Fruit fly (Drosophila melanogaster): Measurements from ENCODE around the gene CCT2.
A peak's percentile ranks its signal among the peaks of the same experiment; 100 is the strongest.

CCT2 gene

dm6 chrX:9047725-9048384 lies 41.5 kb upstream of the CCT2 start (continued):
- TF ChIP-seq al (GFP tag; IDR thresholded peaks at IDR 0.05) (no peak), CG18599 (GFP tag; optimal IDR thresholded peaks at IDR 0.05) (peak; percentile 1), ERR (GFP tag; optimal IDR thresholded peaks at IDR 0.05) (no peak), CG11093 (GFP tag; IDR thresholded peaks at IDR 0.05) (peak; percentile 44; the same call in 1 of the 3 replicates), CG4730 (GFP tag; IDR thresholded peaks at IDR 0.05) (no peak), fu2 (GFP tag; optimal IDR thresholded peaks at IDR 0.05) (no peak), eve (GFP tag; optimal IDR thresholded peaks at IDR 0.05) (no peak), CG12104 (GFP tag; optimal IDR thresholded peaks at IDR 0.05) (no peak), Hsf (GFP tag; optimal IDR thresholded peaks at IDR 0.05) (peak; percentile 54), Mad (GFP tag; optimal IDR thresholded peaks at IDR 0.05) (peak; percentile 20), jumu (GFP tag; optimal IDR thresholded peaks at IDR 0.05) (no peak), Trl (optimal IDR thresholded peaks at IDR 0.05) (peak in 1 of 2 experiments; percentile 8), Trl (GFP tag; optimal IDR thresholded peaks at IDR 0.05) (no peak), CG4617 (GFP tag; optimal IDR thresholded peaks at IDR 0.05; ENCODE audit: borderline replicate concordance) (no peak), Myb (GFP tag; optimal IDR thresholded peaks at IDR 0.05) (no peak), CG2202 (tag; optimal IDR thresholded peaks at IDR 0.05) (peak; percentile 55), lov (optimal IDR thresholded peaks at IDR 0.05) (no peak), lov (GFP tag; IDR thresholded peaks at IDR 0.05) (no peak), CG10274 (GFP tag; optimal IDR thresholded peaks at IDR 0.05) (no peak), CG32532 (GFP tag; IDR thresholded peaks at IDR 0.05) (peak; percentile 14; the same call in 1 of the 2 replicates), CG6175 (GFP tag; IDR thresholded peaks at IDR 0.05) (no peak), tin (GFP tag; optimal IDR thresholded peaks at IDR 0.05) (peak; percentile 44), CG4360 (GFP tag; IDR thresholded peaks at IDR 0.05) (0 out of 2 replicates have a peak, but pooled peaks have one; percentile 28), tgo (GFP tag; IDR thresholded peaks at IDR 0.05) (peak; percentile 31; the same call in 1 of the 3 replicates), unc-4 (GFP tag; IDR thresholded peaks at IDR 0.05; ENCODE audit: partially characterized antibody) (no peak), CG18262 (tag; optimal IDR thresholded peaks at IDR 0.05) (peak; percentile 92), Camta (GFP tag; optimal IDR thresholded peaks at IDR 0.05) (peak; percentile 19), CG16813 (GFP tag; IDR thresholded peaks at IDR 0.05; ENCODE audit: partially characterized antibody) (no peak), Usf (GFP tag; optimal IDR thresholded peaks at IDR 0.05) (no peak), TFAM (GFP tag; optimal IDR thresholded peaks at IDR 0.05) (no peak), z (GFP tag; IDR thresholded peaks at IDR 0.05) (no peak), CG6689 (GFP tag; IDR thresholded peaks at IDR 0.05) (peak; percentile 65), Atf-2 (GFP tag; optimal IDR thresholded peaks at IDR 0.05) (no peak), nom (GFP tag; optimal IDR thresholded peaks at IDR 0.05) (peak; percentile 71), odd (GFP tag; optimal IDR thresholded peaks at IDR 0.05) (peak; percentile 57), dysf (GFP tag; IDR thresholded peaks at IDR 0.05) (peak; percentile 48; the same call in 2 of the 3 replicates), sqz (GFP tag; optimal IDR thresholded peaks at IDR 0.05) (peak; percentile 63), phol (tag; optimal IDR thresholded peaks at IDR 0.05) (peak; percentile 86), oc (tag; optimal IDR thresholded peaks at IDR 0.05) (peak; percentile 56), slou (GFP tag; optimal IDR thresholded peaks at IDR 0.05) (no peak), CG10147 (GFP tag; optimal IDR thresholded peaks at IDR 0.05) (peak; percentile 5), emc (GFP tag; optimal IDR thresholded peaks at IDR 0.05) (no peak), Bdp1 (GFP tag; optimal IDR thresholded peaks at IDR 0.05) (no peak), CG7372 (GFP tag; IDR thresholded peaks at IDR 0.05) (no peak), gfzf (GFP tag; optimal IDR thresholded peaks at IDR 0.05) (no peak), abd-A (tag; optimal IDR thresholded peaks at IDR 0.05) (no peak), ind (GFP tag; optimal IDR thresholded peaks at IDR 0.05) (peak; percentile 34), Med (GFP tag) (peak; percentile 81), CG3847 (GFP tag; IDR thresholded peaks at IDR 0.05) (peak; percentile 8; the same call in 1 of the 2 replicates), mirr (GFP tag; optimal IDR thresholded peaks at IDR 0.05) (no peak), trem (tag; optimal IDR thresholded peaks at IDR 0.05) (peak; percentile 75)
